Worm (Caenorhabditis elegans): Measurements from ENCODE around the gene inpp-5K.

ce11 chrIII:8132496-8132895 is 28.6 kb downstream of the inpp-5K start:
- TF ChIP-seq snpc-4 (tag; optimal IDR thresholded peaks at IDR 0.05) (no peak), ztf-1 (GFP tag; conservative IDR thresholded peaks at IDR 0.05) (no peak), lin-39 (tag; optimal IDR thresholded peaks at IDR 0.05) (no peak), unc-55 (GFP tag; optimal IDR thresholded peaks at IDR 0.05) (no peak), lsy-2 (tag; optimal IDR thresholded peaks at IDR 0.05) (no peak), crh-2 (tag; optimal IDR thresholded peaks at IDR 0.05) (no peak), fos-1 (tag; optimal IDR thresholded peaks at IDR 0.05) (no peak), zag-1 (tag; optimal IDR thresholded peaks at IDR 0.05) (no peak), skn-1 (tag; optimal IDR thresholded peaks at IDR 0.05) (no peak), nhr-237 (tag; optimal IDR thresholded peaks at IDR 0.05) (no peak), ama-1 (optimal IDR thresholded peaks at IDR 0.05) (no peak)

Measured in whole organism, L2 larva.